Worm (Caenorhabditis elegans) whole organism, late embryonic: ENCODE measurements around the gene F49C12.11.

Source experiments
- C08G9.2 ChIP-seq: sonication (generic microtip); optimal IDR thresholded peaks from 2 replicates; lab custom pipeline; 2016; ENCODE audit warnings: mild to moderate bottlenecking, missing genetic modification characterization, moderate library complexity, missing compliant biosample characterization
- C38D4.7 ChIP-seq: fragments of 200-800 bp; sonication (Bioruptor generic); optimal IDR thresholded peaks from 2 replicates; lab custom pipeline; 2018; ENCODE audit warnings: mild to moderate bottlenecking, missing genetic modification characterization, moderate library complexity, missing compliant biosample characterization
- F13H6.1 ChIP-seq: sonication (generic microtip); optimal IDR thresholded peaks from 2 replicates; lab custom pipeline; 2016; ENCODE audit warnings: missing genetic modification characterization, missing compliant biosample characterization
- K09A11.1 ChIP-seq: sonication (generic microtip); optimal IDR thresholded peaks from 2 replicates; lab custom pipeline; 2017; ENCODE audit warnings: antibody characterized with exemption, mild to moderate bottlenecking, missing genetic modification characterization, missing compliant biosample characterization; ENCODE audit not compliant: insufficient read depth
- T23F11.4 ChIP-seq: fragments of 200-800 bp; sonication (Bioruptor generic); optimal IDR thresholded peaks from 2 replicates; lab custom pipeline; 2018; ENCODE audit warnings: mild to moderate bottlenecking, missing genetic modification characterization, missing compliant biosample characterization
- ahr-1 ChIP-seq: sonication (generic microtip); optimal IDR thresholded peaks from 2 replicates; lab custom pipeline; 2016; ENCODE audit warnings: missing genetic modification characterization, missing compliant biosample characterization
- ceh-19 ChIP-seq: fragments of 200-800 bp; sonication (Bioruptor generic); optimal IDR thresholded peaks from 2 replicates; lab custom pipeline; 2018; ENCODE audit warnings: mild to moderate bottlenecking, missing genetic modification characterization, missing compliant biosample characterization
- ceh-22 ChIP-seq: sonication (generic microtip); optimal IDR thresholded peaks from 2 replicates; lab custom pipeline; 2017; ENCODE audit warnings: missing biosample characterization, missing genetic modification characterization
- ceh-24 ChIP-seq: sonication (generic microtip); optimal IDR thresholded peaks from 2 replicates; lab custom pipeline; 2016; ENCODE audit warnings: mild to moderate bottlenecking, missing genetic modification characterization, missing compliant biosample characterization
- ceh-45 ChIP-seq: fragments of 200-800 bp; sonication (Bioruptor generic); IDR thresholded peaks from 2 replicates; pipeline ENCODE4 v1.3.6; 2022; ENCODE audit warnings: missing genetic modification reagents, missing genetic modification characterization, missing compliant biosample characterization
- ceh-48 ChIP-seq: sonication (generic microtip); optimal IDR thresholded peaks from 2 replicates; lab custom pipeline; 2016; ENCODE audit warnings: missing genetic modification characterization, inconsistent platforms, missing compliant biosample characterization
- ceh-9 ChIP-seq: sonication (generic microtip); optimal IDR thresholded peaks from 2 replicates; lab custom pipeline; 2016; ENCODE audit warnings: mild to moderate bottlenecking, missing genetic modification characterization, inconsistent platforms, missing compliant biosample characterization
- che-1 ChIP-seq: sonication (generic microtip); optimal IDR thresholded peaks from 2 replicates; lab custom pipeline; 2016; ENCODE audit warnings: mild to moderate bottlenecking, missing genetic modification characterization, missing compliant biosample characterization
- elt-2 ChIP-seq: sonication (generic microtip); optimal IDR thresholded peaks from 2 replicates; lab custom pipeline; 2016; ENCODE audit warnings: missing genetic modification reagents, missing genetic modification characterization, missing compliant biosample characterization
- fax-1 ChIP-seq: sonication (generic microtip); optimal IDR thresholded peaks from 2 replicates; lab custom pipeline; 2016; ENCODE audit warnings: missing genotype, missing genetic modification characterization, missing compliant biosample characterization
- fkh-6 ChIP-seq: sonication (generic microtip); optimal IDR thresholded peaks from 2 replicates; lab custom pipeline; 2016; ENCODE audit warnings: missing genetic modification characterization, missing compliant biosample characterization
- hlh-13 ChIP-seq: fragments of 200-800 bp; sonication (Bioruptor generic); optimal IDR thresholded peaks from 2 replicates; lab custom pipeline; 2018; ENCODE audit warnings: mild to moderate bottlenecking, missing genetic modification characterization, missing compliant biosample characterization
- hlh-30 ChIP-seq: sonication (generic microtip); optimal IDR thresholded peaks from 2 replicates; lab custom pipeline; 2017; ENCODE audit warnings: antibody characterized with exemption, missing genetic modification characterization, missing compliant biosample characterization; ENCODE audit not compliant: insufficient read depth
- hlh-6 ChIP-seq: sonication (generic microtip); optimal IDR thresholded peaks from 2 replicates; lab custom pipeline; 2016; ENCODE audit warnings: missing genotype, missing genetic modification characterization, missing compliant biosample characterization
- hlh-8 ChIP-seq: sonication (generic microtip); optimal IDR thresholded peaks from 2 replicates; lab custom pipeline; 2016; ENCODE audit warnings: missing genotype, missing genetic modification characterization, missing compliant biosample characterization
- lin-11 ChIP-seq: fragments of 200-800 bp; sonication (Bioruptor generic); optimal IDR thresholded peaks from 2 replicates; lab custom pipeline; 2018; ENCODE audit warnings: mild to moderate bottlenecking, missing genetic modification characterization, missing compliant biosample characterization
- madf-2 ChIP-seq: sonication (generic microtip); optimal IDR thresholded peaks from 2 replicates; lab custom pipeline; 2017; ENCODE audit warnings: missing genetic modification characterization, missing compliant biosample characterization
- mec-3 ChIP-seq: sonication (generic microtip); optimal IDR thresholded peaks from 2 replicates; lab custom pipeline; 2016; ENCODE audit warnings: borderline replicate concordance, missing genetic modification characterization, missing compliant biosample characterization
- nfya-1 ChIP-seq: sonication (generic microtip); optimal IDR thresholded peaks from 2 replicates; lab custom pipeline; 2017; ENCODE audit warnings: missing genetic modification characterization, mild to moderate bottlenecking, missing compliant biosample characterization, antibody characterized with exemption, moderate library complexity
- nhr-11 ChIP-seq: fragments of 150-350 bp; optimal IDR thresholded peaks from 2 replicates; lab custom pipeline; 2014; ENCODE audit warnings: missing biosample characterization, missing genetic modification characterization
- nhr-232 ChIP-seq: sonication (generic microtip); optimal IDR thresholded peaks from 2 replicates; lab custom pipeline; 2016; ENCODE audit warnings: missing genetic modification characterization, missing compliant biosample characterization
- pag-3 ChIP-seq: sonication (generic microtip); optimal IDR thresholded peaks from 2 replicates; lab custom pipeline; 2016; ENCODE audit warnings: missing compliant biosample characterization, missing genetic modification characterization, borderline replicate concordance
- pat-9 ChIP-seq: fragments of 200-800 bp; sonication (Bioruptor generic); optimal IDR thresholded peaks from 2 replicates; lab custom pipeline; 2018; ENCODE audit warnings: mild to moderate bottlenecking, missing genetic modification characterization, moderate library complexity, missing compliant biosample characterization
- pax-1 ChIP-seq: fragments of 150-350 bp; optimal IDR thresholded peaks from 2 replicates; lab custom pipeline; 2014; ENCODE audit warnings: missing biosample characterization, missing genetic modification characterization
- pha-2 ChIP-seq: sonication (generic microtip); optimal IDR thresholded peaks from 2 replicates; lab custom pipeline; 2017; ENCODE audit warnings: mild to moderate bottlenecking, missing genetic modification characterization, missing compliant biosample characterization
- pros-1 ChIP-seq: fragments of 150-350 bp; optimal IDR thresholded peaks from 2 replicates; lab custom pipeline; 2014; ENCODE audit warnings: missing biosample characterization, missing genetic modification reagents, missing genetic modification characterization
- rnt-1 ChIP-seq: sonication (generic microtip); optimal IDR thresholded peaks from 2 replicates; lab custom pipeline; 2016; ENCODE audit warnings: missing genetic modification characterization, missing compliant biosample characterization
- sdc-2 ChIP-seq: sonication (generic microtip); optimal IDR thresholded peaks from 2 replicates; lab custom pipeline; 2016; ENCODE audit warnings: missing genotype, missing genetic modification characterization, missing compliant biosample characterization
- sox-2 ChIP-seq: fragments of 200-800 bp; sonication (Bioruptor generic); IDR thresholded peaks from 2 replicates; pipeline ENCODE4 v1.3.6; 2022; ENCODE audit warnings: missing genetic modification reagents, missing genetic modification characterization, missing compliant biosample characterization
- sox-4 ChIP-seq: sonication (generic microtip); optimal IDR thresholded peaks from 2 replicates; lab custom pipeline; 2017; ENCODE audit warnings: mild to moderate bottlenecking, missing genetic modification characterization, inconsistent platforms, missing compliant biosample characterization
- syd-9 ChIP-seq: sonication (generic microtip); optimal IDR thresholded peaks from 2 replicates; lab custom pipeline; 2016; ENCODE audit warnings: mild to moderate bottlenecking, missing genetic modification characterization, moderate library complexity, missing compliant biosample characterization
- tbx-2 ChIP-seq: sonication (generic microtip); optimal IDR thresholded peaks from 2 replicates; lab custom pipeline; 2016; ENCODE audit warnings: missing genetic modification characterization, missing compliant biosample characterization
- ttx-3 ChIP-seq: sonication (generic microtip); optimal IDR thresholded peaks from 2 replicates; lab custom pipeline; 2016; ENCODE audit warnings: missing genetic modification reagents, missing genetic modification characterization, missing compliant biosample characterization
- unc-3 ChIP-seq, 2 experiments: fragments of 200-800 bp in 1 of 2; sonication (Bioruptor generic) in 1 of 2; sonication (generic microtip) in 1 of 2; conservative IDR thresholded peaks in 1 of 2; optimal IDR thresholded peaks in 1 of 2; 2 replicates each; pipeline versions ENCODE4 v1.3.6 to Lab custom; 2016 to 2022; ENCODE audit warnings: missing compliant biosample characterization in 2 of 2, missing genetic modification characterization in 2 of 2, missing genetic modification reagents in 1 of 2
- unc-55 ChIP-seq: sonication (generic microtip); optimal IDR thresholded peaks from 2 replicates; lab custom pipeline; 2017; ENCODE audit warnings: missing biosample characterization, missing genetic modification reagents, missing genetic modification characterization
- unc-86 ChIP-seq: sonication (generic microtip); optimal IDR thresholded peaks from 2 replicates; lab custom pipeline; 2016; ENCODE audit warnings: missing genetic modification characterization, missing compliant biosample characterization
- zip-5 ChIP-seq: sonication (generic microtip); optimal IDR thresholded peaks from 2 replicates; lab custom pipeline; 2016; ENCODE audit warnings: missing genetic modification characterization, missing compliant biosample characterization
- ztf-16 ChIP-seq: sonication (generic microtip); optimal IDR thresholded peaks from 2 replicates; lab custom pipeline; 2017; ENCODE audit warnings: missing genetic modification characterization, missing compliant biosample characterization

The F49C12.11 gene

DNA sequence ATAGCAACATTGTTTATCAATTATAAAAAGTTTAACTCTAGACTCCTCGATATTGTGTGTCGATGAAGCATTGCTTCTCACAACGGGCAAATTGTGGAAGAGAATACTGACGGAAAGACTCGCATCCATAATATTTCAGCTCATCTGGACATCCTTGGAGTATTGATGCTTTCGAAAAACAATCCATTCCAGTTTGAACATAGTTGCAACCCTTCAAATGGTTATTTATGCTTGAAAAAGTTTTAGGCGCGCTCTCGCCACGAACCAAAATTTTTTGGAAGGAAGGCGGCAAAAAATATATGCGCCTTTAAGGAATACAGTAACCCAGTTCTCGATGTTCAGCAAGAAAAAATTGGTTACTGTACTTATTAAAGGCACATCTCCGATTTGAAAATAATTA is 3.3 kb downstream of the F49C12.11 start:
- TF ChIP-seq hlh-8 (tag; lab: Kevin White, UChicago), result no peak
- TF ChIP-seq mec-3 (tag; lab: Kevin White, UChicago), result no peak
- TF ChIP-seq ahr-1 (tag; lab: Kevin White, UChicago), result no peak
- no peak for TF ChIP-seq pax-1
- TF ChIP-seq nhr-232, result no peak
- TF ChIP-seq fkh-6 (tag; lab: Kevin White, UChicago), result no peak
- no peak for TF ChIP-seq C38D4.7 (GFP tag; lab: Kevin White, UChicago)
- TF ChIP-seq hlh-6, result no peak
- TF ChIP-seq C08G9.2 (tag; lab: Kevin White, UChicago), result no peak
- TF ChIP-seq nhr-11 (tag; lab: Kevin White, UChicago), result no peak
- no peak for TF ChIP-seq pag-3 (tag; lab: Kevin White, UChicago)
- TF ChIP-seq T23F11.4 (GFP tag; lab: Kevin White, UChicago), result no peak
- no peak for TF ChIP-seq tbx-2
- TF ChIP-seq sox-2 (GFP tag; lab: Robert Waterston, UW), result no peak
- no peak for TF ChIP-seq lin-11 (tag; lab: Kevin White, UChicago)
- TF ChIP-seq pat-9 (tag; lab: Kevin White, UChicago), result no peak
- TF ChIP-seq sox-4 (tag; lab: Kevin White, UChicago), result no peak
- no peak for TF ChIP-seq unc-3 (GFP tag; conservative IDR thresholded peaks at IDR 0.05; lab: Robert Waterston, UW)
- no peak for TF ChIP-seq unc-3 (tag; optimal IDR thresholded peaks at IDR 0.05; lab: Kevin White, UChicago)
- TF ChIP-seq ceh-48 (tag; lab: Kevin White, UChicago), result no peak
- TF ChIP-seq nfya-1 (tag; lab: Kevin White, UChicago), result no peak

- TF ChIP-seq hlh-13 (GFP tag; lab: Kevin White, UChicago), result no peak
- no peak for TF ChIP-seq ceh-24 (tag; lab: Kevin White, UChicago)
- no peak for TF ChIP-seq ceh-22
- TF ChIP-seq fkh-6 (tag; lab: Kevin White, UChicago), result no peak
- TF ChIP-seq ceh-45 (GFP tag; lab: Robert Waterston, UW), result no peak
- no peak for TF ChIP-seq ttx-3
- no peak for TF ChIP-seq unc-86
- TF ChIP-seq ztf-16, result no peak
- TF ChIP-seq ahr-1 (tag; lab: Kevin White, UChicago), result no peak
- no peak for TF ChIP-seq zip-5 (tag; lab: Kevin White, UChicago)
These were observed 4.9 kb downstream of the F49C12.11 start, which contains the start of the genes nspg-11 and F49C12.15 for ce11 chrIV:9323989-9324506. TSS of gene nspg-11 (minus strand) at chrIV:9324089. TSS of gene F49C12.15 (plus strand) at chrIV:9324456.

- TF ChIP-seq C08G9.2 (tag; lab: Kevin White, UChicago) (no peak), F13H6.1 (no peak), C38D4.7 (GFP tag; lab: Kevin White, UChicago) (no peak), elt-2 (tag; lab: Kevin White, UChicago) (no peak), pros-1 (tag; lab: Kevin White, UChicago) (no peak), fax-1 (tag; lab: Kevin White, UChicago) (no peak), hlh-13 (GFP tag; lab: Kevin White, UChicago) (no peak), K09A11.1 (tag; lab: Kevin White, UChicago) (no peak), unc-55 (GFP tag; lab: Kevin White, UChicago) (no peak), ahr-1 (tag; lab: Kevin White, UChicago) (no peak)
- TF ChIP-seq, all 69 proteins: peak for 0
These were observed 8.5 kb downstream of the F49C12.11 start, which contains the start of gene clec-183 for ce11 chrIV:9327706-9328105. TSS of gene clec-183 (plus strand) at chrIV:9328006.

DNA sequence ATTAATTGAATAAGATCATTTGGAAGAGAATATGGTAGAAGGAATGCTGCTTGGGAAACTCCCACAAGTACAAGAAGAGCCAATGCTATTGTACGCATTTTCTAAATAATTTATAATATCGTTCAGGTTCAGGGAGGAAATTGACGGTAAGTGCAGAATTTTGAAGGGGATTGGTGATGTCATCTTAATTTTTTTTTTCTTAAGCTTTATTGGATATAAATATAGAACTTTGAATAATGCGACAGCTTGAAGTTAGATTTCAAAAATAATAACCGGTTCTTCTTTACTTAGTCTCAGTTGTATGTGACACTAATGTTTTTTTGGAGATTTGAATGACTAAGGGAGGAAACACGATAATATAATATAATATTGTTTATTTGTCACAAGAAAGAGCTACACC is 11.6 kb downstream of the F49C12.11 start, which contains the start of gene nspg-7.1:
TSS of gene nspg-7.1 (minus strand) at position 101 of the 400 bp plus-strand sequence.
- TF ChIP-seq sdc-2 (tag; lab: Kevin White, UChicago) (no peak), hlh-30 (no peak), ceh-9 (tag; lab: Kevin White, UChicago) (no peak), rnt-1 (tag; lab: Kevin White, UChicago) (no peak), ceh-48 (tag; lab: Kevin White, UChicago) (no peak), fax-1 (tag; lab: Kevin White, UChicago) (no peak), ceh-45 (GFP tag; lab: Robert Waterston, UW) (no peak), pha-2 (tag; lab: Kevin White, UChicago) (no peak), che-1 (tag; lab: Kevin White, UChicago) (no peak), ceh-19 (GFP tag; lab: Kevin White, UChicago) (no peak), syd-9 (tag; lab: Kevin White, UChicago) (no peak), madf-2 (tag; lab: Kevin White, UChicago) (no peak), ceh-22 (no peak)
